Worm (Caenorhabditis elegans) whole organism, L1 larva: ENCODE data around the gene cwp-2.

Experiments used
- C16A3.4 ChIP-seq: fragments of 150-350 bp; optimal IDR thresholded peaks from 2 replicates; lab custom pipeline; 2014; ENCODE audit warnings: missing biosample characterization, missing genetic modification characterization
- C34B4.2 ChIP-seq: sonication (generic microtip); optimal IDR thresholded peaks from 2 replicates; lab custom pipeline; 2017; ENCODE audit warnings: mild to moderate bottlenecking, missing genetic modification characterization, missing compliant biosample characterization
- F16B12.6 ChIP-seq: fragments of 150-350 bp; optimal IDR thresholded peaks from 2 replicates; lab custom pipeline; 2014; ENCODE audit warnings: missing biosample characterization, missing genetic modification characterization
- Y116A8C.19 ChIP-seq: sonication (generic microtip); optimal IDR thresholded peaks from 2 replicates; lab custom pipeline; 2016; ENCODE audit warnings: missing compliant biosample characterization, missing genetic modification characterization, borderline replicate concordance
- aly-2 ChIP-seq: fragments of 150-350 bp; optimal IDR thresholded peaks from 2 replicates; lab custom pipeline; 2014; ENCODE audit warnings: missing biosample characterization, missing genetic modification characterization
- ama-1 ChIP-seq: fragments of 150-350 bp; optimal IDR thresholded peaks from 2 replicates; lab custom pipeline; 2014
- ceh-88 ChIP-seq: fragments of 200-800 bp; sonication (Bioruptor generic); IDR thresholded peaks from 2 replicates; pipeline ENCODE4 v1.3.6; 2022; ENCODE audit warnings: missing genetic modification characterization, missing compliant biosample characterization
- ces-1 ChIP-seq: fragments of 150-350 bp; optimal IDR thresholded peaks from 2 replicates; lab custom pipeline; 2014; ENCODE audit warnings: missing biosample characterization, missing genetic modification reagents, missing genetic modification characterization
- dpl-1 ChIP-seq, 3 experiments: fragments of 150-350 bp in 2 of 3; sonication (generic microtip) in 1 of 3; optimal IDR thresholded peaks; 2 replicates each; lab custom pipeline; 2014 to 2017; ENCODE audit warnings: missing biosample characterization in 3 of 3, missing genetic modification characterization in 3 of 3, missing genetic modification reagents in 3 of 3
- dsc-1 ChIP-seq: sonication (generic microtip); optimal IDR thresholded peaks from 2 replicates; lab custom pipeline; 2016; ENCODE audit warnings: mild to moderate bottlenecking, missing genetic modification characterization, missing compliant biosample characterization
- efl-1 ChIP-seq, 4 experiments: fragments of 150-350 bp; optimal IDR thresholded peaks in 3 of 4; peaks in 1 of 4; 1 replicate in 1 of 4; 2 replicates in 3 of 4; lab custom pipeline; 2014; ENCODE audit warnings: missing biosample characterization in 2 of 4, missing genetic modification characterization in 2 of 4, missing genetic modification reagents in 2 of 4
- efl-3 ChIP-seq: fragments of 200-800 bp; sonication (Bioruptor generic); optimal IDR thresholded peaks from 2 replicates; lab custom pipeline; 2018; ENCODE audit warnings: mild to moderate bottlenecking, missing genetic modification characterization, missing compliant biosample characterization
- egl-13 ChIP-seq: sonication (generic microtip); optimal IDR thresholded peaks from 2 replicates; lab custom pipeline; 2016; ENCODE audit warnings: missing genotype, missing genetic modification reagents, missing genetic modification characterization, missing compliant biosample characterization
- egl-27 ChIP-seq, 2 experiments: fragments of 150-350 bp in 1 of 2; sonication (generic microtip); optimal IDR thresholded peaks; 3 replicates each; lab custom pipeline; 2017 to 2018; ENCODE audit warnings: missing biosample characterization in 2 of 2, missing genetic modification characterization in 2 of 2, missing genetic modification reagents in 2 of 2
- fkh-8 ChIP-seq: sonication (generic microtip); optimal IDR thresholded peaks from 2 replicates; lab custom pipeline; 2016; ENCODE audit warnings: mild to moderate bottlenecking, missing genetic modification characterization, missing compliant biosample characterization
- lin-13 ChIP-seq: fragments of 150-350 bp; optimal IDR thresholded peaks from 2 replicates; lab custom pipeline; 2014; ENCODE audit warnings: missing biosample characterization, missing genetic modification reagents, missing genetic modification characterization
- lin-14 ChIP-seq: fragments of 200-800 bp; sonication (Bioruptor generic); optimal IDR thresholded peaks from 2 replicates; lab custom pipeline; 2018; ENCODE audit warnings: mild to moderate bottlenecking, missing genetic modification characterization, moderate library complexity, missing compliant biosample characterization
- lin-35 ChIP-seq, 2 experiments: fragments of 150-350 bp; optimal IDR thresholded peaks; 2 replicates each; lab custom pipeline; 2014; ENCODE audit warnings: missing biosample characterization in 2 of 2, missing genetic modification characterization in 2 of 2, missing genetic modification reagents in 2 of 2
- lir-3 ChIP-seq: sonication (generic microtip); optimal IDR thresholded peaks from 2 replicates; lab custom pipeline; 2016; ENCODE audit warnings: mild to moderate bottlenecking, missing genetic modification characterization, moderate library complexity, missing compliant biosample characterization; ENCODE audit not compliant: poor library complexity
- lsy-2 ChIP-seq, 2 experiments: fragments of 150-350 bp; optimal IDR thresholded peaks; 2 replicates each; lab custom pipeline; 2014; ENCODE audit warnings: missing biosample characterization in 2 of 2, missing genetic modification characterization in 2 of 2
- mep-1 ChIP-seq: fragments of 150-350 bp; optimal IDR thresholded peaks from 2 replicates; lab custom pipeline; 2014; ENCODE audit warnings: missing biosample characterization, missing genetic modification characterization
- nhr-12 ChIP-seq: sonication (generic microtip); optimal IDR thresholded peaks from 2 replicates; lab custom pipeline; 2017; ENCODE audit warnings: missing biosample characterization, missing genetic modification characterization
- nhr-19 ChIP-seq: fragments of 200-800 bp; sonication (Bioruptor generic); conservative IDR thresholded peaks from 2 replicates; pipeline ENCODE4 v1.3.6; 2022; ENCODE audit warnings: missing genetic modification characterization, missing compliant biosample characterization
- nhr-20 ChIP-seq: sonication (generic microtip); optimal IDR thresholded peaks from 2 replicates; lab custom pipeline; 2016; ENCODE audit warnings: mild to moderate bottlenecking, missing genetic modification characterization, missing compliant biosample characterization
- nhr-47 ChIP-seq: sonication (generic microtip); optimal IDR thresholded peaks from 2 replicates; lab custom pipeline; 2016; ENCODE audit warnings: mild to moderate bottlenecking, missing genetic modification characterization, moderate library complexity, missing compliant biosample characterization
- nhr-71 ChIP-seq: sonication (generic microtip); optimal IDR thresholded peaks from 2 replicates; lab custom pipeline; 2016; ENCODE audit warnings: mild to moderate bottlenecking, missing genetic modification characterization, moderate library complexity, missing compliant biosample characterization
- nhr-77 ChIP-seq: fragments of 150-350 bp; optimal IDR thresholded peaks from 2 replicates; lab custom pipeline; 2014; ENCODE audit warnings: missing biosample characterization, missing genetic modification characterization
- nhr-85 ChIP-seq: sonication (generic microtip); peaks from one replicate; lab custom pipeline; 2016; ENCODE audit warnings: missing genetic modification characterization, inconsistent platforms, missing compliant biosample characterization
- pag-3 ChIP-seq: sonication (generic microtip); optimal IDR thresholded peaks from 2 replicates; lab custom pipeline; 2017; ENCODE audit warnings: missing genetic modification characterization, mild to moderate bottlenecking, missing compliant biosample characterization, antibody characterized with exemption, borderline replicate concordance; ENCODE audit not compliant: insufficient read depth
- pax-3 ChIP-seq: fragments of 200-800 bp; sonication (Bioruptor generic); optimal IDR thresholded peaks from 2 replicates; lab custom pipeline; 2018; ENCODE audit warnings: mild to moderate bottlenecking, missing genetic modification characterization, moderate library complexity, missing compliant biosample characterization
- skn-1 ChIP-seq: fragments of 150-350 bp; optimal IDR thresholded peaks from 2 replicates; lab custom pipeline; 2014; ENCODE audit warnings: missing biosample characterization, missing genetic modification characterization
- snpc-4 ChIP-seq: fragments of 150-350 bp; optimal IDR thresholded peaks from 2 replicates; lab custom pipeline; 2014; ENCODE audit warnings: missing biosample characterization, missing genetic modification characterization
- snu-23 ChIP-seq: sonication (generic microtip); optimal IDR thresholded peaks from 2 replicates; lab custom pipeline; 2016; ENCODE audit warnings: missing genetic modification characterization, missing compliant biosample characterization
- sptf-1 ChIP-seq: fragments of 150-350 bp; optimal IDR thresholded peaks from 2 replicates; lab custom pipeline; 2014; ENCODE audit warnings: missing biosample characterization, missing genetic modification characterization
- swsn-7 ChIP-seq: sonication (generic microtip); optimal IDR thresholded peaks from 2 replicates; lab custom pipeline; 2016; ENCODE audit warnings: missing genetic modification characterization, missing compliant biosample characterization
- tbx-2 ChIP-seq: sonication (generic microtip); optimal IDR thresholded peaks from 2 replicates; lab custom pipeline; 2016; ENCODE audit warnings: missing genetic modification characterization, missing compliant biosample characterization
- unc-30 ChIP-seq: sonication (generic microtip); optimal IDR thresholded peaks from 2 replicates; lab custom pipeline; 2017; ENCODE audit warnings: missing biosample characterization, missing genetic modification characterization
- zip-4 ChIP-seq: fragments of 200-800 bp; sonication (Bioruptor generic); optimal IDR thresholded peaks from 2 replicates; lab custom pipeline; 2018; ENCODE audit warnings: mild to moderate bottlenecking, missing genetic modification characterization, moderate library complexity, missing compliant biosample characterization
- ztf-4 ChIP-seq: fragments of 150-350 bp; optimal IDR thresholded peaks from 2 replicates; lab custom pipeline; 2014; ENCODE audit warnings: missing biosample characterization, missing genetic modification characterization

The cwp-2 gene

DNA sequence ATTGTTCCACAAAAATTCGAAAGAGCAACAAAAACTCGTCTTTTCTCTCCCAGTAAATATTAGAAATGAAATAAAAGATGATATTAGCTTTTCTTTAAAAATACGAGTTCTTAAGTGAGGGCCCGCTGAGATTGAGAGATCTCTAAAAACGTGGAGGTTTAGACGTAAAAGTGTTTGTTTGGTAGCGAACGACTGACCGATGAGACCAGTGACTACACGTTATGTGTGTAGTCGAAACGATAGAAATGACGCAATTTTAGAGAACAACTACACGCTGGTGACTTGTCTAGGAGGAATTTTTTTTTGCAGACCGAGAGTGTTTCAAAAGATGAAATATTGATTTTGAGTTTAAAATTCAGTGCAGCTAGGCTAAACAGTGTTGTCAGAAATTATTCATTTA lies 20.3 kb upstream of the cwp-2 start, which contains the start of gene C37H5.13:
Gene C37H5.13, minus strand, starts transcription at position 229 of the 400 bp plus-strand sequence.
- TF ChIP-seq C16A3.4 (tag; lab: Kevin White, UChicago) (peak; percentile 1), aly-2 (tag; lab: Kevin White, UChicago) (no peak), nhr-77 (peak; percentile 27), swsn-7 (tag; lab: Kevin White, UChicago) (no peak), nhr-12 (tag; lab: Kevin White, UChicago) (no peak), efl-1 (optimal IDR thresholded peaks at IDR 0.05; lab: Kevin White, UChicago) (no peak), efl-1 (GFP tag; optimal IDR thresholded peaks at IDR 0.05 in 1 of 2; lab: Kevin White, UChicago) (no peak), nhr-20 (tag; lab: Kevin White, UChicago) (peak; percentile 53), snu-23 (GFP tag; lab: Kevin White, UChicago) (peak; percentile 31), lin-35 (GFP tag; optimal IDR thresholded peaks at IDR 0.05; lab: Kevin White, UChicago) (peak in 1 of 2 experiments; percentile 32), ceh-88 (no peak), zip-4 (GFP tag; lab: Kevin White, UChicago) (no peak), mep-1 (peak; percentile 21), unc-30 (tag; lab: Kevin White, UChicago) (no peak), lin-14 (peak; percentile 73), lir-3 (no peak), lin-13 (GFP tag; lab: Kevin White, UChicago) (no peak), nhr-71 (tag; lab: Kevin White, UChicago) (peak; percentile 49), nhr-85 (tag; lab: Kevin White, UChicago) (peak; percentile 50), ztf-4 (tag; lab: Kevin White, UChicago) (peak; percentile 18)

- TF ChIP-seq Y116A8C.19 = no peak
- peak; percentile 18 for TF ChIP-seq snu-23 (GFP tag; lab: Kevin White, UChicago)
- TF ChIP-seq pax-3 (tag; lab: Kevin White, UChicago) = no peak
- TF ChIP-seq efl-1 (optimal IDR thresholded peaks at IDR 0.05; lab: Kevin White, UChicago) = peak; percentile 9 to 15
- peak in 1 of 2 experiments; percentile 78 for TF ChIP-seq efl-1 (GFP tag; optimal IDR thresholded peaks at IDR 0.05 in 1 of 2; lab: Kevin White, UChicago)
- TF ChIP-seq dpl-1 (GFP tag; optimal IDR thresholded peaks at IDR 0.05; lab: Kevin White, UChicago) = no peak
- TF ChIP-seq nhr-71 (tag; lab: Kevin White, UChicago) = peak; percentile 37
- peak; percentile 22 for TF ChIP-seq egl-13 (tag; lab: Kevin White, UChicago)
- TF ChIP-seq fkh-8 (tag; lab: Kevin White, UChicago) = peak; percentile 15
- TF ChIP-seq sptf-1 (tag; lab: Kevin White, UChicago) = no peak
- TF ChIP-seq tbx-2 (tag; lab: Kevin White, UChicago) = no peak
- peak; percentile 57 for TF ChIP-seq lin-14
- peak in 1 of 2 experiments; percentile 13 for TF ChIP-seq lsy-2 (tag; optimal IDR thresholded peaks at IDR 0.05; lab: Kevin White, UChicago)
- no peak for TF ChIP-seq F16B12.6 (tag; lab: Kevin White, UChicago)
- no peak for TF ChIP-seq ces-1
- no peak for TF ChIP-seq ztf-4 (tag; lab: Kevin White, UChicago)
- TF ChIP-seq ama-1 (lab: Kevin White, UChicago) = no peak
- no peak for TF ChIP-seq skn-1 (tag; lab: Kevin White, UChicago)
- TF ChIP-seq nhr-19 = no peak
- no peak for TF ChIP-seq pag-3 (tag; lab: Kevin White, UChicago)
- no peak for TF ChIP-seq swsn-7 (tag; lab: Kevin White, UChicago)
- no peak for TF ChIP-seq efl-3 (GFP tag; lab: Kevin White, UChicago)
- TF ChIP-seq nhr-47 (tag; lab: Kevin White, UChicago) = peak; percentile 25
- TF ChIP-seq lin-13 (GFP tag; lab: Kevin White, UChicago) = no peak
- no peak for TF ChIP-seq snpc-4 (tag; lab: Kevin White, UChicago)
- TF ChIP-seq egl-27 (tag; optimal IDR thresholded peaks at IDR 0.05; lab: Kevin White, UChicago) = no peak
- no peak for TF ChIP-seq lir-3
- no peak for TF ChIP-seq nhr-85 (tag; lab: Kevin White, UChicago)
- no peak for TF ChIP-seq C34B4.2
- TF ChIP-seq dsc-1 (tag; lab: Kevin White, UChicago) = peak; percentile 50
- TF ChIP-seq aly-2 (tag; lab: Kevin White, UChicago) = no peak
Measured at ce11 chrV:4860525-4860924, 18.1 kb upstream of the cwp-2 start.
